Fruit fly (Drosophila melanogaster): ENCODE measurements around the gene Rnf11.

Gene Rnf11

dm6 chr4:313696-314104, 1.0 kb upstream of the Rnf11 start, which contains the start of gene Zip102B (continued):
- TF ChIP-seq kah (GFP tag; optimal IDR thresholded peaks at IDR 0.05) (no peak), hth (optimal IDR thresholded peaks at IDR 0.05) (no peak), Adf1 (GFP tag; IDR thresholded peaks at IDR 0.05) (no peak), CG7786 (GFP tag; optimal IDR thresholded peaks at IDR 0.05) (no peak), sr (GFP tag; IDR thresholded peaks at IDR 0.05) (no peak), her (GFP tag; optimal IDR thresholded peaks at IDR 0.05) (no peak), knrl (GFP tag; IDR thresholded peaks at IDR 0.05; ENCODE audit: partially characterized antibody) (no peak), CG10267 (tag; optimal IDR thresholded peaks at IDR 0.05) (no peak), Dbx (GFP tag; IDR thresholded peaks at IDR 0.05) (no peak), otp (GFP tag; IDR thresholded peaks at IDR 0.05) (no peak), CG43689 (GFP tag; IDR thresholded peaks at IDR 0.05) (no peak), CG9797 (GFP tag; optimal IDR thresholded peaks at IDR 0.05) (no peak), CG2129 (GFP tag; IDR thresholded peaks at IDR 0.05; ENCODE audit: partially characterized antibody) (no peak), lola (GFP tag; optimal IDR thresholded peaks at IDR 0.05) (peak in 1 of 3 experiments; percentile 95), CG11085 (GFP tag; IDR thresholded peaks at IDR 0.05) (no peak), CG31224 (GFP tag; IDR thresholded peaks at IDR 0.05) (no peak), nmo (GFP tag; optimal IDR thresholded peaks at IDR 0.05) (peak; percentile 12), CG4360 (GFP tag; IDR thresholded peaks at IDR 0.05) (no peak), YL-1 (GFP tag; optimal IDR thresholded peaks at IDR 0.05) (peak; percentile 33), CG12942 (GFP tag; optimal IDR thresholded peaks at IDR 0.05) (no peak), CG15479 (GFP tag; optimal IDR thresholded peaks at IDR 0.05) (no peak), Dad (GFP tag; optimal IDR thresholded peaks at IDR 0.05) (no peak), pb (GFP tag; optimal IDR thresholded peaks at IDR 0.05) (no peak), Xbp1 (GFP tag; optimal IDR thresholded peaks at IDR 0.05) (no peak), Hmr (GFP tag; optimal IDR thresholded peaks at IDR 0.05) (no peak), Pdp1 (GFP tag; optimal IDR thresholded peaks at IDR 0.05) (peak in 1 of 2 experiments; percentile 67), az2 (GFP tag; optimal IDR thresholded peaks at IDR 0.05) (no peak), pan (optimal IDR thresholded peaks at IDR 0.05) (no peak), pan (GFP tag; optimal IDR thresholded peaks at IDR 0.05 in 1 of 2, IDR thresholded peaks at IDR 0.05 in 1 of 2) (no peak), CG4617 (GFP tag; optimal IDR thresholded peaks at IDR 0.05; ENCODE audit: borderline replicate concordance) (peak; percentile 73), sc (optimal IDR thresholded peaks at IDR 0.05) (no peak), sc (GFP tag; optimal IDR thresholded peaks at IDR 0.05) (no peak), CG10462 (GFP tag; optimal IDR thresholded peaks at IDR 0.05) (no peak), oc (tag; optimal IDR thresholded peaks at IDR 0.05) (no peak), ems (GFP tag; optimal IDR thresholded peaks at IDR 0.05) (no peak), CG32532 (GFP tag; IDR thresholded peaks at IDR 0.05) (no peak), zfh1 (GFP tag; IDR thresholded peaks at IDR 0.05) (no peak), emc (GFP tag; optimal IDR thresholded peaks at IDR 0.05) (no peak), slbo (GFP tag; IDR thresholded peaks at IDR 0.05) (no peak), CG3163 (GFP tag; optimal IDR thresholded peaks at IDR 0.05) (no peak), stc (GFP tag; IDR thresholded peaks at IDR 0.05) (no peak), CG4282 (GFP tag; optimal IDR thresholded peaks at IDR 0.05) (no peak), gt (GFP tag; IDR thresholded peaks at IDR 0.05) (no peak), al (GFP tag; IDR thresholded peaks at IDR 0.05) (no peak), CG14667 (GFP tag; IDR thresholded peaks at IDR 0.05) (no peak), Awh (GFP tag; IDR thresholded peaks at IDR 0.05) (no peak), CG18262 (tag; optimal IDR thresholded peaks at IDR 0.05) (no peak), Med (GFP tag) (peak; percentile 29), CkIIα-i1 (GFP tag; IDR thresholded peaks at IDR 0.05) (no peak), Mes4 (GFP tag; optimal IDR thresholded peaks at IDR 0.05) (no peak), CG33213 (GFP tag; optimal IDR thresholded peaks at IDR 0.05) (no peak), Hr3 (GFP tag; optimal IDR thresholded peaks at IDR 0.05) (no peak), eyg (GFP tag; optimal IDR thresholded peaks at IDR 0.05) (no peak), vvl (GFP tag; IDR thresholded peaks at IDR 0.05) (0 out of 2 replicates have a peak, but pooled peaks have one; percentile 49)
